Worm (Caenorhabditis elegans) whole organism, L1 larva: ENCODE measurements around the gene H01M10.1.

Source experiments
- C04F5.9 ChIP-seq: sonication (generic microtip); optimal IDR thresholded peaks from 2 replicates; lab custom pipeline; 2016; ENCODE audit warnings: missing genetic modification characterization, missing compliant biosample characterization
- C34B4.2 ChIP-seq: sonication (generic microtip); optimal IDR thresholded peaks from 2 replicates; lab custom pipeline; 2017; ENCODE audit warnings: mild to moderate bottlenecking, missing genetic modification characterization, missing compliant biosample characterization
- alr-1 ChIP-seq: fragments of 200-800 bp; sonication (Bioruptor generic); optimal IDR thresholded peaks from 2 replicates; lab custom pipeline; 2018; ENCODE audit warnings: borderline replicate concordance, mild to moderate bottlenecking, missing genetic modification characterization, missing compliant biosample characterization
- aly-2 ChIP-seq: fragments of 150-350 bp; optimal IDR thresholded peaks from 2 replicates; lab custom pipeline; 2014; ENCODE audit warnings: missing biosample characterization, missing genetic modification characterization
- ama-1 ChIP-seq: fragments of 150-350 bp; optimal IDR thresholded peaks from 2 replicates; lab custom pipeline; 2014
- ceh-63 ChIP-seq: fragments of 200-800 bp; sonication (Bioruptor generic); optimal IDR thresholded peaks from 2 replicates; lab custom pipeline; 2018; ENCODE audit warnings: mild to moderate bottlenecking, missing genetic modification characterization, missing compliant biosample characterization
- ceh-82 ChIP-seq, 3 experiments: fragments of 150-350 bp in 1 of 3; sonication (generic microtip) in 2 of 3; optimal IDR thresholded peaks; 2 replicates each; lab custom pipeline; 2014 to 2017; ENCODE audit warnings: missing biosample characterization in 3 of 3, missing genetic modification characterization in 3 of 3
- ceh-88 ChIP-seq: fragments of 200-800 bp; sonication (Bioruptor generic); IDR thresholded peaks from 2 replicates; pipeline ENCODE4 v1.3.6; 2022; ENCODE audit warnings: missing genetic modification characterization, missing compliant biosample characterization
- ces-1 ChIP-seq: fragments of 150-350 bp; optimal IDR thresholded peaks from 2 replicates; lab custom pipeline; 2014; ENCODE audit warnings: missing biosample characterization, missing genetic modification reagents, missing genetic modification characterization
- dsc-1 ChIP-seq: sonication (generic microtip); optimal IDR thresholded peaks from 2 replicates; lab custom pipeline; 2016; ENCODE audit warnings: mild to moderate bottlenecking, missing genetic modification characterization, missing compliant biosample characterization
- egl-13 ChIP-seq: sonication (generic microtip); optimal IDR thresholded peaks from 2 replicates; lab custom pipeline; 2016; ENCODE audit warnings: missing genotype, missing genetic modification reagents, missing genetic modification characterization, missing compliant biosample characterization
- egl-27 ChIP-seq, 2 experiments: fragments of 150-350 bp in 1 of 2; sonication (generic microtip); optimal IDR thresholded peaks; 3 replicates each; lab custom pipeline; 2017 to 2018; ENCODE audit warnings: missing biosample characterization in 2 of 2, missing genetic modification characterization in 2 of 2, missing genetic modification reagents in 2 of 2
- elt-2 ChIP-seq: sonication (generic microtip); optimal IDR thresholded peaks from 2 replicates; lab custom pipeline; 2016; ENCODE audit warnings: missing genetic modification characterization, mild to moderate bottlenecking, inconsistent platforms, missing compliant biosample characterization, missing genetic modification reagents
- elt-3 ChIP-seq, 6 experiments: fragments of 150-350 bp in 1 of 6; sonication (generic microtip); optimal IDR thresholded peaks; 2 replicates each; lab custom pipeline; 2017 to 2018; ENCODE audit warnings: missing biosample characterization in 6 of 6, missing genetic modification characterization in 6 of 6, inconsistent platforms in 1 of 6
- ets-5 ChIP-seq: fragments of 200-800 bp; sonication (Bioruptor generic); IDR thresholded peaks from 2 replicates; pipeline ENCODE4 v1.3.6; 2022; ENCODE audit warnings: missing genetic modification characterization, missing compliant biosample characterization
- fkh-4 ChIP-seq: sonication (generic microtip); optimal IDR thresholded peaks from 2 replicates; lab custom pipeline; 2016; ENCODE audit warnings: missing compliant biosample characterization, missing genetic modification characterization, borderline replicate concordance
- fkh-8 ChIP-seq: sonication (generic microtip); optimal IDR thresholded peaks from 2 replicates; lab custom pipeline; 2016; ENCODE audit warnings: mild to moderate bottlenecking, missing genetic modification characterization, missing compliant biosample characterization
- fos-1 ChIP-seq: fragments of 150-350 bp; optimal IDR thresholded peaks from 2 replicates; lab custom pipeline; 2014; ENCODE audit warnings: missing biosample characterization, missing genetic modification characterization
- grh-1 ChIP-seq: fragments of 200-800 bp; sonication (Bioruptor generic); IDR thresholded peaks from 2 replicates; pipeline ENCODE4 v1.3.6; 2022; ENCODE audit warnings: missing genetic modification reagents, missing genetic modification characterization, missing compliant biosample characterization
- hpl-2 ChIP-seq: fragments of 150-350 bp; optimal IDR thresholded peaks from 2 replicates; lab custom pipeline; 2014; ENCODE audit warnings: missing biosample characterization, missing genetic modification reagents, missing genetic modification characterization
- irx-1 ChIP-seq: sonication (generic microtip); optimal IDR thresholded peaks from 2 replicates; lab custom pipeline; 2016; ENCODE audit warnings: missing genetic modification characterization, missing compliant biosample characterization
- isw-1 ChIP-seq: fragments of 200-800 bp; sonication (Bioruptor generic); IDR thresholded peaks from 2 replicates; pipeline ENCODE4 v1.3.6; 2022; ENCODE audit warnings: missing genetic modification characterization, missing compliant biosample characterization
- lin-13 ChIP-seq: fragments of 150-350 bp; optimal IDR thresholded peaks from 2 replicates; lab custom pipeline; 2014; ENCODE audit warnings: missing biosample characterization, missing genetic modification reagents, missing genetic modification characterization
- lin-39 ChIP-seq: fragments of 150-350 bp; optimal IDR thresholded peaks from 2 replicates; lab custom pipeline; 2014; ENCODE audit warnings: missing biosample characterization, missing genetic modification reagents, missing genetic modification characterization
- lir-3 ChIP-seq: sonication (generic microtip); optimal IDR thresholded peaks from 2 replicates; lab custom pipeline; 2016; ENCODE audit warnings: mild to moderate bottlenecking, missing genetic modification characterization, moderate library complexity, missing compliant biosample characterization; ENCODE audit not compliant: poor library complexity
- lsy-2 ChIP-seq, 2 experiments: fragments of 150-350 bp; optimal IDR thresholded peaks; 2 replicates each; lab custom pipeline; 2014; ENCODE audit warnings: missing biosample characterization in 2 of 2, missing genetic modification characterization in 2 of 2
- mab-9 ChIP-seq: fragments of 200-800 bp; sonication (Bioruptor generic); IDR thresholded peaks from 2 replicates; pipeline ENCODE4 v1.3.6; 2022; ENCODE audit warnings: missing genetic modification reagents, missing genetic modification characterization, missing compliant biosample characterization
- mdl-1 ChIP-seq, 2 experiments: fragments of 150-350 bp; optimal IDR thresholded peaks; 2 replicates each; lab custom pipeline; 2014 to 2017; ENCODE audit warnings: missing biosample characterization in 2 of 2, missing genetic modification characterization in 2 of 2, inconsistent platforms in 1 of 2
- mef-2 ChIP-seq: fragments of 150-350 bp; optimal IDR thresholded peaks from 2 replicates; lab custom pipeline; 2014; ENCODE audit warnings: missing biosample characterization, missing genetic modification characterization
- mep-1 ChIP-seq: fragments of 150-350 bp; optimal IDR thresholded peaks from 2 replicates; lab custom pipeline; 2014; ENCODE audit warnings: missing biosample characterization, missing genetic modification characterization
- nhr-12 ChIP-seq: sonication (generic microtip); optimal IDR thresholded peaks from 2 replicates; lab custom pipeline; 2017; ENCODE audit warnings: missing biosample characterization, missing genetic modification characterization
- nhr-20 ChIP-seq: sonication (generic microtip); optimal IDR thresholded peaks from 2 replicates; lab custom pipeline; 2016; ENCODE audit warnings: mild to moderate bottlenecking, missing genetic modification characterization, missing compliant biosample characterization
- nhr-237 ChIP-seq: fragments of 150-350 bp; optimal IDR thresholded peaks from 2 replicates; lab custom pipeline; 2014; ENCODE audit warnings: missing biosample characterization, missing genetic modification characterization
- nhr-28 ChIP-seq: fragments of 150-350 bp; optimal IDR thresholded peaks from 2 replicates; lab custom pipeline; 2014; ENCODE audit warnings: missing biosample characterization, missing genetic modification characterization
- nhr-76 ChIP-seq: sonication (generic microtip); optimal IDR thresholded peaks from 2 replicates; lab custom pipeline; 2017; ENCODE audit warnings: missing biosample characterization, missing genetic modification characterization
- nhr-77 ChIP-seq: fragments of 150-350 bp; optimal IDR thresholded peaks from 2 replicates; lab custom pipeline; 2014; ENCODE audit warnings: missing biosample characterization, missing genetic modification characterization
- nhr-84 ChIP-seq: sonication (generic microtip); optimal IDR thresholded peaks from 2 replicates; lab custom pipeline; 2017; ENCODE audit warnings: missing biosample characterization, missing genetic modification characterization
- nhr-85 ChIP-seq: sonication (generic microtip); peaks from one replicate; lab custom pipeline; 2016; ENCODE audit warnings: missing genetic modification characterization, inconsistent platforms, missing compliant biosample characterization
- pqm-1 ChIP-seq: sonication (generic microtip); optimal IDR thresholded peaks from 3 replicates; lab custom pipeline; 2017; ENCODE audit warnings: missing biosample characterization, missing genetic modification characterization
- skn-1 ChIP-seq: fragments of 150-350 bp; optimal IDR thresholded peaks from 2 replicates; lab custom pipeline; 2014; ENCODE audit warnings: missing biosample characterization, missing genetic modification characterization
- snpc-4 ChIP-seq: fragments of 150-350 bp; optimal IDR thresholded peaks from 2 replicates; lab custom pipeline; 2014; ENCODE audit warnings: missing biosample characterization, missing genetic modification characterization
- snu-23 ChIP-seq: sonication (generic microtip); optimal IDR thresholded peaks from 2 replicates; lab custom pipeline; 2016; ENCODE audit warnings: missing genetic modification characterization, missing compliant biosample characterization
- sox-4 ChIP-seq: sonication (generic microtip); optimal IDR thresholded peaks from 2 replicates; lab custom pipeline; 2016; ENCODE audit warnings: missing genetic modification characterization, missing compliant biosample characterization
- sup-37 ChIP-seq: fragments of 200-800 bp; sonication (Bioruptor generic); optimal IDR thresholded peaks from 2 replicates; lab custom pipeline; 2018; ENCODE audit warnings: mild to moderate bottlenecking, missing genetic modification characterization, missing compliant biosample characterization
- swsn-7 ChIP-seq: sonication (generic microtip); optimal IDR thresholded peaks from 2 replicates; lab custom pipeline; 2016; ENCODE audit warnings: missing genetic modification characterization, missing compliant biosample characterization
- tbx-2 ChIP-seq: sonication (generic microtip); optimal IDR thresholded peaks from 2 replicates; lab custom pipeline; 2016; ENCODE audit warnings: missing genetic modification characterization, missing compliant biosample characterization
- unc-30 ChIP-seq: sonication (generic microtip); optimal IDR thresholded peaks from 2 replicates; lab custom pipeline; 2017; ENCODE audit warnings: missing biosample characterization, missing genetic modification characterization
- unc-62 ChIP-seq: fragments of 150-350 bp; optimal IDR thresholded peaks from 2 replicates; lab custom pipeline; 2014; ENCODE audit warnings: missing biosample characterization, missing genetic modification reagents, missing genetic modification characterization
- unc-86 ChIP-seq: sonication (generic microtip); optimal IDR thresholded peaks from 2 replicates; lab custom pipeline; 2016; ENCODE audit warnings: missing genetic modification characterization, missing compliant biosample characterization
- unc-98 ChIP-seq: fragments of 200-800 bp; sonication (Bioruptor generic); IDR thresholded peaks from 2 replicates; pipeline ENCODE4 v1.3.6; 2022; ENCODE audit warnings: missing genetic modification characterization, missing compliant biosample characterization
- vab-15 ChIP-seq: sonication (generic microtip); optimal IDR thresholded peaks from 2 replicates; lab custom pipeline; 2017; ENCODE audit warnings: missing genotype, mild to moderate bottlenecking, missing genetic modification characterization, missing compliant biosample characterization
- xbp-1 ChIP-seq: sonication (generic microtip); optimal IDR thresholded peaks from 2 replicates; lab custom pipeline; 2016; ENCODE audit warnings: missing genetic modification characterization, missing compliant biosample characterization
- zip-4 ChIP-seq: fragments of 200-800 bp; sonication (Bioruptor generic); optimal IDR thresholded peaks from 2 replicates; lab custom pipeline; 2018; ENCODE audit warnings: mild to moderate bottlenecking, missing genetic modification characterization, moderate library complexity, missing compliant biosample characterization
- ztf-4 ChIP-seq: fragments of 150-350 bp; optimal IDR thresholded peaks from 2 replicates; lab custom pipeline; 2014; ENCODE audit warnings: missing biosample characterization, missing genetic modification characterization

Gene H01M10.1

DNA sequence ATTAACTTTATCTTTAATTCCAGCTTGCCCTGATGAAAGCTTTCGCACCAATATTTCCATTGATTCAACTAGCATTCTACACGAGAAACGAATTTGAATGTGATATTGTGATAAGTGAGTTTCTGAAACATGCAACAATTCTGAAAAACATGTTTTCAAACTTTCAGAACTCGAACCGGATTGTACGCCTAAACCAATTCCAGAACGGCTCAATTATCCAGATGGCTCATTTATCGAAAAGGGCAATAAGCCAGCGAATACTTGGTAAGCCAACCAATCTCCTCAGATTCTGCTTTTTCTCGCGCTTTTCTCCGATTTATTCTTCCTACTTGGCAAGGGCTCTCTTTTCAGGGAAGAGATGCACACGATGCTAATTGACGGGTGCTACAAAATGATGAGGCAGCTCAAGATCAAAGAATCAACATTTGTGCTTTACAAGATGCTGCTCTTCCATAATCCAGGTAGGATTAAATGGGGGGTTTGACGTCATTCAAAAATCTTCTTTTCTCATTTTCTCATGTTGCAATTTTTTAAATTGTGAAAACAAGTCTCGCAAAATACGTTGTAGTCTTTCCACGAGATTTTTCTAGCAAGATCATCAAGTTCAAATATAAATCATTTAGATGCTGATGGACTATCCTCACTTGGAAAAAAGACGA, 24.1 kb upstream of the H01M10.1 start (continued):
- TF ChIP-seq elt-3 (tag; optimal IDR thresholded peaks at IDR 0.05; lab: Kevin White, UChicago) (no peak), lin-13 (GFP tag; lab: Kevin White, UChicago) (no peak), unc-98 (no peak), elt-2 (no peak), ceh-82 (tag; optimal IDR thresholded peaks at IDR 0.05; lab: Kevin White, UChicago) (peak in 1 of 3 experiments; percentile 10), nhr-237 (tag; lab: Kevin White, UChicago) (no peak), swsn-7 (tag; lab: Kevin White, UChicago) (peak; percentile 15), irx-1 (tag; lab: Kevin White, UChicago) (no peak), nhr-77 (tag; lab: Kevin White, UChicago) (no peak), nhr-20 (peak; percentile 51), egl-27 (tag; optimal IDR thresholded peaks at IDR 0.05; lab: Kevin White, UChicago) (no peak), mep-1 (tag; lab: Kevin White, UChicago) (no peak), mab-9 (GFP tag; lab: Robert Waterston, UW) (no peak), snu-23 (GFP tag; lab: Kevin White, UChicago) (no peak), lin-39 (tag; lab: Kevin White, UChicago) (no peak), hpl-2 (GFP tag; lab: Kevin White, UChicago) (no peak), ceh-63 (GFP tag; lab: Kevin White, UChicago) (no peak), ets-5 (no peak), sup-37 (no peak), tbx-2 (tag; lab: Kevin White, UChicago) (no peak), egl-13 (tag; lab: Kevin White, UChicago) (peak; percentile 29), nhr-28 (tag; lab: Kevin White, UChicago) (no peak), unc-30 (peak; percentile 85), dsc-1 (tag; lab: Kevin White, UChicago) (peak; percentile 94), grh-1 (GFP tag; lab: Robert Waterston, UW) (no peak), vab-15 (tag; lab: Kevin White, UChicago) (no peak), alr-1 (tag; lab: Kevin White, UChicago) (no peak), ztf-4 (tag; lab: Kevin White, UChicago) (no peak), lir-3 (tag; lab: Kevin White, UChicago) (no peak), ces-1 (GFP tag; lab: Kevin White, UChicago) (no peak), snpc-4 (tag; lab: Kevin White, UChicago) (no peak), unc-62 (GFP tag; lab: Kevin White, UChicago) (no peak), mef-2 (no peak), nhr-12 (tag; lab: Kevin White, UChicago) (no peak), nhr-76 (tag; lab: Kevin White, UChicago) (no peak), xbp-1 (tag; lab: Kevin White, UChicago) (no peak), mdl-1 (tag; optimal IDR thresholded peaks at IDR 0.05; lab: Kevin White, UChicago) (no peak), pqm-1 (tag; lab: Kevin White, UChicago) (no peak), ceh-88 (0 out of 2 replicates have a peak, but pooled peaks have one; percentile 13), fkh-4 (peak; percentile 39), ama-1 (no peak), nhr-84 (no peak), nhr-85 (tag; lab: Kevin White, UChicago) (no peak), lsy-2 (tag; optimal IDR thresholded peaks at IDR 0.05; lab: Kevin White, UChicago) (peak; percentile 0 to 25), isw-1 (GFP tag; lab: Robert Waterston, UW) (no peak), fkh-8 (tag; lab: Kevin White, UChicago) (peak; percentile 10), C34B4.2 (tag; lab: Kevin White, UChicago) (no peak), skn-1 (no peak), sox-4 (tag; lab: Kevin White, UChicago) (peak; percentile 64), fos-1 (tag; lab: Kevin White, UChicago) (no peak), zip-4 (GFP tag; lab: Kevin White, UChicago) (no peak), C04F5.9 (no peak), unc-86 (tag; lab: Kevin White, UChicago) (no peak), aly-2 (tag; lab: Kevin White, UChicago) (no peak)
